Worm (Caenorhabditis elegans) whole organism, early embryonic: ENCODE data around the gene drap-1.

Experiments used
- B0310.2 ChIP-seq: sonication (generic microtip); optimal IDR thresholded peaks from 2 replicates; lab custom pipeline; 2016; ENCODE audit warnings: mild to moderate bottlenecking, missing genetic modification characterization, missing compliant biosample characterization
- F13C5.2 ChIP-seq: sonication (generic microtip); optimal IDR thresholded peaks from 2 replicates; lab custom pipeline; 2017; ENCODE audit warnings: mild to moderate bottlenecking, missing genetic modification characterization, inconsistent platforms, missing compliant biosample characterization
- aly-1 ChIP-seq: sonication (generic microtip); optimal IDR thresholded peaks from 2 replicates; lab custom pipeline; 2016; ENCODE audit warnings: missing genetic modification characterization, missing compliant biosample characterization
- ama-1 ChIP-seq: fragments of 150-350 bp; optimal IDR thresholded peaks from 2 replicates; lab custom pipeline; 2014
- ceh-13 ChIP-seq: fragments of 200-800 bp; sonication (Bioruptor generic); optimal IDR thresholded peaks from 2 replicates; lab custom pipeline; 2018; ENCODE audit warnings: mild to moderate bottlenecking, missing genetic modification characterization, missing compliant biosample characterization
- ceh-36 ChIP-seq: sonication (generic microtip); optimal IDR thresholded peaks from 2 replicates; lab custom pipeline; 2016; ENCODE audit warnings: missing genetic modification characterization, inconsistent platforms, missing compliant biosample characterization
- ets-7 ChIP-seq: sonication (generic microtip); optimal IDR thresholded peaks from 2 replicates; lab custom pipeline; 2016; ENCODE audit warnings: missing genotype, missing genetic modification characterization, missing compliant biosample characterization
- flt-1 ChIP-seq: fragments of 200-800 bp; sonication (Bioruptor generic); IDR thresholded peaks from 2 replicates; pipeline ENCODE4 v1.3.6; 2022; ENCODE audit warnings: missing genetic modification characterization, missing compliant biosample characterization
- hmbx-1 ChIP-seq: sonication (generic microtip); optimal IDR thresholded peaks from 2 replicates; lab custom pipeline; 2016; ENCODE audit warnings: mild to moderate bottlenecking, missing genetic modification characterization, missing compliant biosample characterization
- hmg-4 ChIP-seq: fragments of 200-800 bp; sonication (Bioruptor generic); optimal IDR thresholded peaks from 2 replicates; lab custom pipeline; 2018; ENCODE audit warnings: mild to moderate bottlenecking, missing genetic modification characterization, missing compliant biosample characterization
- hnd-1 ChIP-seq: sonication (generic microtip); optimal IDR thresholded peaks from 2 replicates; lab custom pipeline; 2016; ENCODE audit warnings: missing genetic modification characterization, missing compliant biosample characterization
- pes-1 ChIP-seq: fragments of 200-800 bp; sonication (Bioruptor generic); IDR thresholded peaks from 2 replicates; pipeline ENCODE4 v1.3.6; 2022; ENCODE audit warnings: missing genetic modification reagents, missing genetic modification characterization, missing compliant biosample characterization
- scrt-1 ChIP-seq: fragments of 200-800 bp; sonication (Bioruptor generic); IDR thresholded peaks from 2 replicates; pipeline ENCODE4 v1.3.6; 2022; ENCODE audit warnings: missing genetic modification characterization, missing compliant biosample characterization
- sea-1 ChIP-seq: fragments of 200-800 bp; sonication (Bioruptor generic); conservative IDR thresholded peaks from 2 replicates; pipeline ENCODE4 v1.3.6; 2022; ENCODE audit warnings: missing genetic modification characterization, missing compliant biosample characterization
- tbx-11 ChIP-seq: fragments of 200-800 bp; sonication (Bioruptor generic); IDR thresholded peaks from 2 replicates; pipeline ENCODE4 v1.3.6; 2022; ENCODE audit warnings: missing genetic modification characterization, missing compliant biosample characterization
- tbx-37 ChIP-seq: fragments of 200-800 bp; sonication (Bioruptor generic); conservative IDR thresholded peaks from 2 replicates; pipeline ENCODE4 v1.3.6; 2022; ENCODE audit warnings: missing genetic modification reagents, missing genetic modification characterization, missing compliant biosample characterization
- tra-4 ChIP-seq: sonication (generic microtip); optimal IDR thresholded peaks from 2 replicates; lab custom pipeline; 2017; ENCODE audit warnings: missing genetic modification characterization, missing compliant biosample characterization

drap-1 gene

ce11 chrV:9756242-9756641 is 26.3 kb downstream of the drap-1 start, which contains the start of gene hrg-3:
Gene hrg-3 (plus strand): TSS chrV:9756468.
- TF ChIP-seq ets-7 (tag; lab: Kevin White, UChicago), result no peak
- no peak for TF ChIP-seq hnd-1 (tag; lab: Kevin White, UChicago)
- TF ChIP-seq ceh-13, result no peak
- TF ChIP-seq sea-1, result no peak
- TF ChIP-seq ama-1 (lab: Kevin White, UChicago), result no peak
- no peak for TF ChIP-seq scrt-1 (GFP tag; lab: Robert Waterston, UW)
- TF ChIP-seq ceh-36 (tag; lab: Kevin White, UChicago), result no peak
- no peak for TF ChIP-seq hmg-4
- TF ChIP-seq B0310.2, result no peak
- no peak for TF ChIP-seq F13C5.2 (tag; lab: Kevin White, UChicago)
- no peak for TF ChIP-seq pes-1

ce11 chrV:9757884-9758283 is 28.0 kb downstream of the drap-1 start, which contains the start of gene F58E6.11:
Gene F58E6.11 (minus strand): TSS chrV:9757984.
- TF ChIP-seq tbx-11 (GFP tag; lab: Robert Waterston, UW), result no peak
- TF ChIP-seq sea-1, result no peak
- no peak for TF ChIP-seq flt-1
- TF ChIP-seq tra-4 (tag; lab: Kevin White, UChicago), result no peak
- no peak for TF ChIP-seq scrt-1 (GFP tag; lab: Robert Waterston, UW)
- no peak for TF ChIP-seq hmg-4
- no peak for TF ChIP-seq F13C5.2 (tag; lab: Kevin White, UChicago)
- TF ChIP-seq pes-1, result no peak
- no peak for TF ChIP-seq aly-1 (tag; lab: Kevin White, UChicago)
- no peak for TF ChIP-seq hnd-1 (tag; lab: Kevin White, UChicago)
- TF ChIP-seq B0310.2, result no peak
- no peak for TF ChIP-seq tbx-37
- no peak for TF ChIP-seq ceh-13
- TF ChIP-seq hmbx-1, result no peak
- TF ChIP-seq ets-7 (tag; lab: Kevin White, UChicago), result no peak
- no peak for TF ChIP-seq ama-1 (lab: Kevin White, UChicago)
- no peak for TF ChIP-seq ceh-36 (tag; lab: Kevin White, UChicago)

- TF ChIP-seq flt-1, result no peak
- TF ChIP-seq hmg-4, result no peak
- TF ChIP-seq aly-1 (tag; lab: Kevin White, UChicago), result no peak
- TF ChIP-seq scrt-1 (GFP tag; lab: Robert Waterston, UW), result no peak
- TF ChIP-seq tbx-11 (GFP tag; lab: Robert Waterston, UW), result no peak
- TF ChIP-seq ets-7 (tag; lab: Kevin White, UChicago), result no peak
- no peak for TF ChIP-seq tbx-37
- TF ChIP-seq tra-4 (tag; lab: Kevin White, UChicago), result no peak
- TF ChIP-seq B0310.2, result no peak
- no peak for TF ChIP-seq hnd-1 (tag; lab: Kevin White, UChicago)
- TF ChIP-seq ama-1 (lab: Kevin White, UChicago), result no peak
Observed at ce11 chrV:9758437-9758836, 28.5 kb downstream of the drap-1 start.

ce11 chrV:9763759-9764158 is 33.9 kb downstream of the drap-1 start:
- TF ChIP-seq sea-1, result no peak

- no peak for TF ChIP-seq ceh-36 (tag; lab: Kevin White, UChicago)
- no peak for TF ChIP-seq ceh-13
- no peak for TF ChIP-seq tbx-11 (GFP tag; lab: Robert Waterston, UW)
- no peak for TF ChIP-seq pes-1
Observed at ce11 chrV:9764552-9764951, 34.6 kb downstream of the drap-1 start.

- TF ChIP-seq hmbx-1 (no peak), hmg-4 (no peak), tra-4 (tag; lab: Kevin White, UChicago) (no peak), hnd-1 (tag; lab: Kevin White, UChicago) (no peak), sea-1 (no peak), ceh-36 (tag; lab: Kevin White, UChicago) (no peak), ceh-13 (no peak), tbx-37 (no peak), flt-1 (no peak), ama-1 (lab: Kevin White, UChicago) (no peak), tbx-11 (GFP tag; lab: Robert Waterston, UW) (no peak), scrt-1 (GFP tag; lab: Robert Waterston, UW) (no peak), aly-1 (tag; lab: Kevin White, UChicago) (no peak), pes-1 (no peak), B0310.2 (no peak), F13C5.2 (tag; lab: Kevin White, UChicago) (no peak), ets-7 (tag; lab: Kevin White, UChicago) (no peak)
Observed at ce11 chrV:9765622-9766021, 35.7 kb downstream of the drap-1 start.

ce11 chrV:9767941-9768340 is 38.0 kb downstream of the drap-1 start:
- TF ChIP-seq aly-1 (tag; lab: Kevin White, UChicago) (no peak), sea-1 (no peak), flt-1 (no peak), pes-1 (no peak), ceh-13 (no peak), ceh-36 (tag; lab: Kevin White, UChicago) (no peak)

- TF ChIP-seq ama-1 (lab: Kevin White, UChicago), result no peak
- no peak for TF ChIP-seq ceh-13
- TF ChIP-seq F13C5.2 (tag; lab: Kevin White, UChicago), result no peak
- no peak for TF ChIP-seq tra-4 (tag; lab: Kevin White, UChicago)
- no peak for TF ChIP-seq sea-1
- no peak for TF ChIP-seq hnd-1 (tag; lab: Kevin White, UChicago)
- no peak for TF ChIP-seq ets-7 (tag; lab: Kevin White, UChicago)
- TF ChIP-seq flt-1, result no peak
- TF ChIP-seq aly-1 (tag; lab: Kevin White, UChicago), result no peak
- no peak for TF ChIP-seq hmbx-1
- no peak for TF ChIP-seq pes-1
- no peak for TF ChIP-seq ceh-36 (tag; lab: Kevin White, UChicago)
Observed at ce11 chrV:9768828-9769778, 39.2 kb downstream of the drap-1 start, which contains the start of gene unc-42. Gene unc-42 (minus strand): TSS chrV:9769391.
